Worm (Caenorhabditis elegans) whole organism, late embryonic: ENCODE results near the gene C37C3.2.

Experiments
- C38D4.7 ChIP-seq: fragments of 200-800 bp; sonication (Bioruptor generic); optimal IDR thresholded peaks from 2 replicates; lab custom pipeline; 2018; ENCODE audit warnings: mild to moderate bottlenecking, missing genetic modification characterization, moderate library complexity, missing compliant biosample characterization
- F13H6.1 ChIP-seq: sonication (generic microtip); optimal IDR thresholded peaks from 2 replicates; lab custom pipeline; 2016; ENCODE audit warnings: missing genetic modification characterization, missing compliant biosample characterization
- T23F11.4 ChIP-seq: fragments of 200-800 bp; sonication (Bioruptor generic); optimal IDR thresholded peaks from 2 replicates; lab custom pipeline; 2018; ENCODE audit warnings: mild to moderate bottlenecking, missing genetic modification characterization, missing compliant biosample characterization
- ahr-1 ChIP-seq: sonication (generic microtip); optimal IDR thresholded peaks from 2 replicates; lab custom pipeline; 2016; ENCODE audit warnings: missing genetic modification characterization, missing compliant biosample characterization
- ama-1 ChIP-seq: fragments of 150-350 bp; optimal IDR thresholded peaks from 2 replicates; lab custom pipeline; 2014
- ceh-19 ChIP-seq: fragments of 200-800 bp; sonication (Bioruptor generic); optimal IDR thresholded peaks from 2 replicates; lab custom pipeline; 2018; ENCODE audit warnings: mild to moderate bottlenecking, missing genetic modification characterization, missing compliant biosample characterization
- ceh-2 ChIP-seq: sonication (generic microtip); optimal IDR thresholded peaks from 2 replicates; lab custom pipeline; 2016; ENCODE audit warnings: missing genotype, missing genetic modification characterization, missing compliant biosample characterization
- ceh-30 ChIP-seq: fragments of 150-350 bp; optimal IDR thresholded peaks from 2 replicates; lab custom pipeline; 2014; ENCODE audit warnings: missing biosample characterization, missing genetic modification characterization
- ceh-31 ChIP-seq: sonication (generic microtip); optimal IDR thresholded peaks from 2 replicates; lab custom pipeline; 2016; ENCODE audit warnings: missing genetic modification characterization, missing compliant biosample characterization
- ceh-6 ChIP-seq: fragments of 200-800 bp; sonication (Bioruptor generic); optimal IDR thresholded peaks from 2 replicates; lab custom pipeline; 2018; ENCODE audit warnings: mild to moderate bottlenecking, missing genetic modification characterization, missing compliant biosample characterization
- ceh-9 ChIP-seq: sonication (generic microtip); optimal IDR thresholded peaks from 2 replicates; lab custom pipeline; 2016; ENCODE audit warnings: mild to moderate bottlenecking, missing genetic modification characterization, inconsistent platforms, missing compliant biosample characterization
- elt-2 ChIP-seq: sonication (generic microtip); optimal IDR thresholded peaks from 2 replicates; lab custom pipeline; 2016; ENCODE audit warnings: missing genetic modification reagents, missing genetic modification characterization, missing compliant biosample characterization
- ets-4 ChIP-seq: sonication (generic microtip); optimal IDR thresholded peaks from 2 replicates; lab custom pipeline; 2016; ENCODE audit warnings: missing genetic modification characterization, missing compliant biosample characterization
- eyg-1 ChIP-seq: sonication (generic microtip); optimal IDR thresholded peaks from 2 replicates; lab custom pipeline; 2016; ENCODE audit warnings: missing genotype, missing genetic modification characterization, missing compliant biosample characterization
- fax-1 ChIP-seq: sonication (generic microtip); optimal IDR thresholded peaks from 2 replicates; lab custom pipeline; 2016; ENCODE audit warnings: missing genotype, missing genetic modification characterization, missing compliant biosample characterization
- fkh-10 ChIP-seq: fragments of 150-350 bp; optimal IDR thresholded peaks from 2 replicates; lab custom pipeline; 2014; ENCODE audit warnings: missing biosample characterization, missing genetic modification reagents, missing genetic modification characterization
- fkh-6 ChIP-seq: sonication (generic microtip); optimal IDR thresholded peaks from 2 replicates; lab custom pipeline; 2016; ENCODE audit warnings: missing genetic modification characterization, missing compliant biosample characterization
- hlh-15 ChIP-seq: sonication (generic microtip); optimal IDR thresholded peaks from 2 replicates; lab custom pipeline; 2016; ENCODE audit warnings: missing genetic modification characterization, missing compliant biosample characterization
- hlh-6 ChIP-seq: sonication (generic microtip); optimal IDR thresholded peaks from 2 replicates; lab custom pipeline; 2016; ENCODE audit warnings: missing genotype, missing genetic modification characterization, missing compliant biosample characterization
- hlh-8 ChIP-seq: sonication (generic microtip); optimal IDR thresholded peaks from 2 replicates; lab custom pipeline; 2016; ENCODE audit warnings: missing genotype, missing genetic modification characterization, missing compliant biosample characterization
- lim-6 ChIP-seq: sonication (generic microtip); optimal IDR thresholded peaks from 2 replicates; lab custom pipeline; 2016; ENCODE audit warnings: missing genetic modification characterization, missing compliant biosample characterization
- madf-2 ChIP-seq: sonication (generic microtip); optimal IDR thresholded peaks from 2 replicates; lab custom pipeline; 2017; ENCODE audit warnings: missing genetic modification characterization, missing compliant biosample characterization
- mec-3 ChIP-seq: sonication (generic microtip); optimal IDR thresholded peaks from 2 replicates; lab custom pipeline; 2016; ENCODE audit warnings: borderline replicate concordance, missing genetic modification characterization, missing compliant biosample characterization
- npax-4 ChIP-seq: sonication (generic microtip); optimal IDR thresholded peaks from 2 replicates; lab custom pipeline; 2016; ENCODE audit warnings: missing genetic modification characterization, missing compliant biosample characterization
- odd-2 ChIP-seq: sonication (generic microtip); optimal IDR thresholded peaks from 2 replicates; lab custom pipeline; 2017; ENCODE audit warnings: antibody characterized with exemption, mild to moderate bottlenecking, missing genetic modification characterization, missing compliant biosample characterization
- pag-3 ChIP-seq: sonication (generic microtip); optimal IDR thresholded peaks from 2 replicates; lab custom pipeline; 2016; ENCODE audit warnings: missing compliant biosample characterization, missing genetic modification characterization, borderline replicate concordance
- pax-1 ChIP-seq: fragments of 150-350 bp; optimal IDR thresholded peaks from 2 replicates; lab custom pipeline; 2014; ENCODE audit warnings: missing biosample characterization, missing genetic modification characterization
- pha-4 ChIP-seq: fragments of 150-350 bp; optimal IDR thresholded peaks from 2 replicates; lab custom pipeline; 2018; ENCODE audit warnings: missing biosample characterization, missing genetic modification reagents, missing genetic modification characterization
- rnt-1 ChIP-seq: sonication (generic microtip); optimal IDR thresholded peaks from 2 replicates; lab custom pipeline; 2016; ENCODE audit warnings: missing genetic modification characterization, missing compliant biosample characterization
- sox-2 ChIP-seq: fragments of 200-800 bp; sonication (Bioruptor generic); IDR thresholded peaks from 2 replicates; pipeline ENCODE4 v1.3.6; 2022; ENCODE audit warnings: missing genetic modification reagents, missing genetic modification characterization, missing compliant biosample characterization
- syd-9 ChIP-seq: sonication (generic microtip); optimal IDR thresholded peaks from 2 replicates; lab custom pipeline; 2016; ENCODE audit warnings: mild to moderate bottlenecking, missing genetic modification characterization, moderate library complexity, missing compliant biosample characterization
- tbx-7 ChIP-seq: sonication (generic microtip); optimal IDR thresholded peaks from 2 replicates; lab custom pipeline; 2016; ENCODE audit warnings: missing genotype, missing genetic modification characterization, missing compliant biosample characterization
- ttx-3 ChIP-seq: sonication (generic microtip); optimal IDR thresholded peaks from 2 replicates; lab custom pipeline; 2016; ENCODE audit warnings: missing genetic modification reagents, missing genetic modification characterization, missing compliant biosample characterization
- unc-3 ChIP-seq, 2 experiments: fragments of 200-800 bp in 1 of 2; sonication (Bioruptor generic) in 1 of 2; sonication (generic microtip) in 1 of 2; conservative IDR thresholded peaks in 1 of 2; optimal IDR thresholded peaks in 1 of 2; 2 replicates each; pipeline versions ENCODE4 v1.3.6 to Lab custom; 2016 to 2022; ENCODE audit warnings: missing compliant biosample characterization in 2 of 2, missing genetic modification characterization in 2 of 2, missing genetic modification reagents in 1 of 2
- ztf-16 ChIP-seq: sonication (generic microtip); optimal IDR thresholded peaks from 2 replicates; lab custom pipeline; 2017; ENCODE audit warnings: missing genetic modification characterization, missing compliant biosample characterization

Gene C37C3.2

DNA sequence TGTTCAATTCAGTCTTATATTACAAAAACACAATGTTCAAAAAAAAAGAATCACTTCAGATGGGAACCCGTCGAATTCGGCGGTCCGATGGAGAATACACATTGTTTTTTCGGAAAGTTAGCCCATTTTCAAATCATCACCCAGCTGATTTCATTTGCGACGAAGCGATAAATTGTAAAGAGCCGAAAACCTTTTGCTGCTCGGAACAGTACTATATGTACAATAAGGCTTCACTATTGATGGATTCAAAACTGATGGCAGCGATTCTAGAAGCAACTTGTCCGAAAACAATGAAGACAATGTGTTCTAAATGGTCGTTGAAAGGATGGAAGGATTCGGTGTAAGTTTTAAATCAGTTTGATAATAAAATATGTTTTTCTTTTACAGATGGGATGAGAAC, 2.2 kb downstream of the C37C3.2 start, which contains the start of gene C37C3.1:
Gene C37C3.1 (plus strand): TSS at position 33 of the 400 bp plus-strand sequence.
- no peak for TF ChIP-seq ets-4 (tag; lab: Kevin White, UChicago)
- TF ChIP-seq ahr-1 (tag; lab: Kevin White, UChicago): no peak
- TF ChIP-seq rnt-1 (tag; lab: Kevin White, UChicago): no peak
- no peak for TF ChIP-seq tbx-7
- no peak for TF ChIP-seq ceh-2 (tag; lab: Kevin White, UChicago)
- TF ChIP-seq eyg-1: no peak
- TF ChIP-seq hlh-8 (tag; lab: Kevin White, UChicago): no peak
- TF ChIP-seq ceh-9: no peak

- TF ChIP-seq fkh-6 (no peak), hlh-6 (no peak), ztf-16 (tag; lab: Kevin White, UChicago) (no peak), ceh-30 (no peak), ceh-6 (GFP tag; lab: Kevin White, UChicago) (no peak), T23F11.4 (GFP tag; lab: Kevin White, UChicago) (no peak), mec-3 (tag; lab: Kevin White, UChicago) (no peak)
- TF ChIP-seq, all 69 proteins: peak for 0
These were observed 6.0 kb downstream of the C37C3.2 start, which contains the start of gene C37C3.17 for ce11 chrV:7861792-7862191. Gene C37C3.17, minus strand, starts transcription at chrV:7861892.

DNA sequence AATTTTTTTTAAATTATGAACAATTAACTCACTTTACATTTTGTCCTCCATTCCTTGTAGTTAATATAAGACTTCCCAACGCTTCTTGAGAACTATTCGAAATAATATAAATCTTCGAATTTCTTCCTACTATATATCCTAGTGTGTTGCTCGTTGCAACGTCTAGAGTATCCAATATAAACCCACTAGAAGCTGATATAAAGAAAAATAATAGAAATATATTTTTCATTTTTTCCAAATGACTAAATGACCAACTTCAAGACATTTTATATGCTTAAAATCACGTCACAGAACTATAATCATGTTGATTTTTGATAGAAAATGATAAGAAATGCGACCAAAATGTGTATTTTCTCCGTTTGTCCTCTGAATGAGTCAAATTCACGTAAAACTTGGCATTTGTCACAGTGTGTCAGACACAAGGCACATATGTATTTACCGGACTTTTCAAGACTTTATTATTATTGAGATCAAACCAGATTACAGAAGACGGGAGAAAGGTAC, 7.3 kb downstream of the C37C3.2 start, which contains the start of gene C37C3.10:
Gene C37C3.10 (minus strand): TSS at position 51 of the 504 bp plus-strand sequence.
- TF ChIP-seq F13H6.1 (no peak), syd-9 (tag; lab: Kevin White, UChicago) (no peak), unc-3 (GFP tag; conservative IDR thresholded peaks at IDR 0.05; lab: Robert Waterston, UW) (no peak), unc-3 (tag; optimal IDR thresholded peaks at IDR 0.05; lab: Kevin White, UChicago) (no peak), odd-2 (no peak), fkh-10 (GFP tag; lab: Kevin White, UChicago) (no peak), ceh-9 (no peak), npax-4 (no peak)

DNA sequence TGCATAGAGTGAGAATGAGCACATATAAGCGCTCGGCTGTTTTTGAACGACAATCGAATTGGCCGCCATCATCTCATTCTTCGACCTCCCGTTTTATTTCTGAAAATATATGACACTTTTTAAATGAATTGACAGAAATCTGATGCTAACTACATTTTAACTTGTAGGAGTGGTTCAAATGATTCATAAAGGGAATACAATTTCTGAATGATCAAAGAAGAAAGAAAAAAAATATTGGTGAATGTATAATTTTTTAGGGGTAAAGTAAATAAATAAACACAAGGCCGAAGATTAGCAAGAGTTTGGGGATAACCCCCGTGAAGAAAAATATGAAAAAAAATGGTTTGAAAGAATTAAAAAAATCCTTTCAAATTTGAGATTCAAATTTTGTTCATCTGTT, 8.9 kb downstream of the C37C3.2 start, which contains the start of gene C37C3.11:
Gene C37C3.11 (minus strand): TSS at position 101 of the 400 bp plus-strand sequence.
- no peak for TF ChIP-seq fax-1 (tag; lab: Kevin White, UChicago)
- TF ChIP-seq madf-2 (tag; lab: Kevin White, UChicago): no peak
- TF ChIP-seq hlh-6: no peak
- TF ChIP-seq ceh-31 (tag; lab: Kevin White, UChicago): no peak
- TF ChIP-seq syd-9 (tag; lab: Kevin White, UChicago): no peak
- TF ChIP-seq elt-2 (tag; lab: Kevin White, UChicago): no peak
- TF ChIP-seq pax-1 (tag; lab: Kevin White, UChicago): no peak
- TF ChIP-seq pha-4 (tag; lab: Kevin White, UChicago): no peak
- no peak for TF ChIP-seq unc-3 (GFP tag; conservative IDR thresholded peaks at IDR 0.05; lab: Robert Waterston, UW)
- TF ChIP-seq unc-3 (tag; optimal IDR thresholded peaks at IDR 0.05; lab: Kevin White, UChicago): no peak
- TF ChIP-seq ceh-9: no peak
- TF ChIP-seq ttx-3: no peak
- no peak for TF ChIP-seq tbx-7

ce11 chrV:7870707-7871106, 15.0 kb downstream of the C37C3.2 start, which contains the start of gene nipi-4:
Gene nipi-4, minus strand, starts transcription at chrV:7870807.
- TF ChIP-seq ztf-16 (tag; lab: Kevin White, UChicago) (no peak), ceh-6 (GFP tag; lab: Kevin White, UChicago) (no peak), ceh-9 (no peak), npax-4 (no peak), ceh-19 (GFP tag; lab: Kevin White, UChicago) (no peak), sox-2 (GFP tag; lab: Robert Waterston, UW) (no peak), ama-1 (no peak), pag-3 (tag; lab: Kevin White, UChicago) (no peak), hlh-15 (tag; lab: Kevin White, UChicago) (no peak), lim-6 (no peak), C38D4.7 (GFP tag; lab: Kevin White, UChicago) (no peak)
